Fruit fly (Drosophila melanogaster): ENCODE results near the gene crb.

dm6 chr3R:24262923-24263322 lies 32.0 kb upstream of the crb start:
- TF ChIP-seq bab1 (GFP tag; optimal IDR thresholded peaks at IDR 0.05), result no peak
- no peak for TF ChIP-seq CG1620 (GFP tag; optimal IDR thresholded peaks at IDR 0.05)
- TF ChIP-seq CG12768 (GFP tag; optimal IDR thresholded peaks at IDR 0.05), result no peak
- no peak for TF ChIP-seq CG11617 (GFP tag; optimal IDR thresholded peaks at IDR 0.05)
- no peak for TF ChIP-seq CG5204 (GFP tag; optimal IDR thresholded peaks at IDR 0.05)
- TF ChIP-seq kay (GFP tag; ENCODE audit: borderline replicate concordance), result no peak
- TF ChIP-seq cnc (optimal IDR thresholded peaks at IDR 0.05), result no peak
- TF ChIP-seq Crg-1 (GFP tag; optimal IDR thresholded peaks at IDR 0.05), result no peak
- no peak for TF ChIP-seq CG14711 (tag; optimal IDR thresholded peaks at IDR 0.05)
- TF ChIP-seq CG7045 (GFP tag; optimal IDR thresholded peaks at IDR 0.05), result no peak
- no peak for TF ChIP-seq tj (GFP tag; optimal IDR thresholded peaks at IDR 0.05)
- no peak for TF ChIP-seq cic (GFP tag; optimal IDR thresholded peaks at IDR 0.05)
- TF ChIP-seq toe (GFP tag; optimal IDR thresholded peaks at IDR 0.05), result no peak
- TF ChIP-seq CG7101 (tag; optimal IDR thresholded peaks at IDR 0.05), result no peak

All from whole organism, adult.